Worm (Caenorhabditis elegans): Measurements from ENCODE around the gene marc-1.

DNA sequence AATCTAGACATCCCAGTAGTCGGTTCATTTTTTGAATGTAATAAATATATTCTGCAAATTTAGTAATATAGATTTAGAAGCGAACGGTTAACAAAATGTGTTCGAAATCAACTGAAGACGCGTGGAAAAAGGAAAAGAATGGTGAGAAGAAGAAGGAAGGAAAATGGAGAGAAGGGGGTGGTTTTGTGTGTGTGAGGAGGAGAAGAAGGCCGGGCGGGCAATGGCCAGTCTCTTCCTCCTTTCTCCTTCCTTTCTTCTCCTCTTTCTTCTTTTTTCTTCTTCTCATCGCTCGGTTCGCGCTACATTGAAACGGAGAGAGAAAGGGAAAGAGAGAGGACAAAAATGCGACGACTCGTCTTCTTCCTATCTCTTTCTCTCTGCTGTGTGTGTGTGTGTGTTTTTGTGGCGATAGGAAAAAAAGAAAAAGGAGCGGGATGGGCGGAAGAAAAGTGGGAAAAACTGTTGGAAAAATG is 47.4 kb upstream of the marc-1 start, which contains the start of gene ztf-9:
- TF ChIP-seq lim-7 (GFP tag; IDR thresholded peaks at IDR 0.05) (no peak), ceh-62 (tag; optimal IDR thresholded peaks at IDR 0.05) (no peak), nhr-11 (tag; optimal IDR thresholded peaks at IDR 0.05) (no peak), nhr-237 (tag; optimal IDR thresholded peaks at IDR 0.05) (no peak), mdl-1 (tag; optimal IDR thresholded peaks at IDR 0.05) (peak in 1 of 2 experiments; percentile 34), pha-4 (GFP tag; IDR thresholded peaks at IDR 0.05) (peak; percentile 66; the same call in 1 of the 2 replicates), pha-4 (tag; optimal IDR thresholded peaks at IDR 0.05) (no peak)

All from whole organism, L4 larva.